Worm (Caenorhabditis elegans): ENCODE measurements around the gene ZK822.9.

- TF ChIP-seq jun-1 (tag; optimal IDR thresholded peaks at IDR 0.05), result no peak
- no peak for TF ChIP-seq nhr-23 (tag; optimal IDR thresholded peaks at IDR 0.05)
Observed at ce11 chrIV:11924092-11924491, 8.3 kb downstream of the ZK822.9 start.

All from whole organism, L3 larva.